Worm (Caenorhabditis elegans): ENCODE measurements around the gene mpz-4.

DNA sequence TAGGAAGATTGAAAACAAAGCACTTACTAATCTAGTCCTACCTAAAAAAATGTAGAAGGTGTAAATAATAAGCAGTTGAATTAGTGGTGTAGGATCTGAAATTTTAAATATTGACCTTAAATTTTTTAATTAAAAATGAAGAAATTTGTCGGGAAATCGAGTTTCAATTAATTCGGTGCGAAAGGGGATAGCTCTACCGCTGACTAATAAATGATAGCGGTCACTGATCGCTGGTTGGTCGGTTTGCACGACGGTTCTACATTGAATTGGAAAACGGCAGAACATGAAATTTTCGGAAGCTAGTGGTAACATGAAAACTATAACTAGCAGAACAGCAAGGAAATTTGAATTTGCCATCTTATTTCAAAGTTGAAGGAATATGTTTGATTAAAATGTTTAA, 47.0 kb downstream of the mpz-4 start, which contains the start of gene set-15:
- TF ChIP-seq B0310.2 (tag; optimal IDR thresholded peaks at IDR 0.05), result no peak
- TF ChIP-seq ama-1 (optimal IDR thresholded peaks at IDR 0.05), result no peak
- no peak for TF ChIP-seq flt-1 (GFP tag; IDR thresholded peaks at IDR 0.05)
- no peak for TF ChIP-seq ceh-36 (tag; optimal IDR thresholded peaks at IDR 0.05)
- TF ChIP-seq aly-1 (tag; optimal IDR thresholded peaks at IDR 0.05), result no peak
- TF ChIP-seq ceh-13 (GFP tag; optimal IDR thresholded peaks at IDR 0.05), result no peak
- no peak for TF ChIP-seq hnd-1 (tag; optimal IDR thresholded peaks at IDR 0.05)
- no peak for TF ChIP-seq tra-4 (tag; optimal IDR thresholded peaks at IDR 0.05)
- TF ChIP-seq scrt-1 (GFP tag; IDR thresholded peaks at IDR 0.05), result no peak

All from whole organism, early embryonic.